Worm (Caenorhabditis elegans): ENCODE measurements around the gene K12H6.5.

Gene K12H6.5

ce11 chrII:2829482-2829881, 3.5 kb upstream of the K12H6.5 start:
- TF ChIP-seq W03F9.2 (tag; optimal IDR thresholded peaks at IDR 0.05) = no peak
- no peak for TF ChIP-seq him-1 (tag; optimal IDR thresholded peaks at IDR 0.05)
- TF ChIP-seq dao-5 (tag; optimal IDR thresholded peaks at IDR 0.05) = no peak

ce11 chrII:2827859-2828403, 2.0 kb upstream of the K12H6.5 start, which contains the start of gene K12H6.8:
K12H6.8 (plus strand) TSS chrII:2827896.
- TF ChIP-seq him-1 (tag; optimal IDR thresholded peaks at IDR 0.05) (no peak), W03F9.2 (tag; optimal IDR thresholded peaks at IDR 0.05) (no peak), dao-5 (tag; optimal IDR thresholded peaks at IDR 0.05) (no peak)

- no peak for TF ChIP-seq W03F9.2 (tag; optimal IDR thresholded peaks at IDR 0.05)
- no peak for TF ChIP-seq dao-5 (tag; optimal IDR thresholded peaks at IDR 0.05)
- TF ChIP-seq him-1 (tag; optimal IDR thresholded peaks at IDR 0.05) = no peak
Measured at ce11 chrII:2824169-2824568, 1.8 kb downstream of the K12H6.5 start, which contains the start of the genes K12H6.4 and K12H6.9. K12H6.4 (minus strand) TSS chrII:2824269. K12H6.9 (plus strand) TSS chrII:2824404.

DNA sequence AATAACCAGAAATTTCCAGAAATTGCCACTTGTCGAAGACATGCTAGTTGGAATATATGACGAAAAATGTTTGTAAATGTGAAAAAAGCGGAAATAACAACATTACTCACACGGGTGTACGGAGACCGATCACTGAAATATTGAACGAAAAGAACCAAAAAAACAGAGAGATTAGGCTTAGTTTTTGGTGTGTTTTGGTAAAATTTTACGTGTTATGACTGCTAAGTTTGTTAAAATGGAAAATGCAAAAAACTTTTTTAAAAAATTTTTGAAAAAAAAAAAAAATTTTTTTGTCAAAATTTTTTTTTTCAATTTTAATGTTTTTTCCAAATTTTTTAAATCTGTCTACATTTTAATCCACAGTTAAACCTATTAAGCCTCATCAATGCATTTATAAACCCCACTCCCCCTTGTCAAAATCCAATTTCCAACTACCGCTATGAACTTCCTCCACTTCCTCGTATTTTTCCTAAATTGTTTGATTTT, 3.5 kb downstream of the K12H6.5 start, which contains the start of the genes fut-4 and K12H6.10:
TSS of gene fut-4 (minus strand) at position 101 of the 486 bp plus-strand sequence.
TSS of gene K12H6.10 (plus strand) at position 436 of the 486 bp plus-strand sequence.
- TF ChIP-seq him-1 (tag; optimal IDR thresholded peaks at IDR 0.05) = no peak
- no peak for TF ChIP-seq W03F9.2 (tag; optimal IDR thresholded peaks at IDR 0.05)
- TF ChIP-seq dao-5 (tag; optimal IDR thresholded peaks at IDR 0.05) = no peak

DNA sequence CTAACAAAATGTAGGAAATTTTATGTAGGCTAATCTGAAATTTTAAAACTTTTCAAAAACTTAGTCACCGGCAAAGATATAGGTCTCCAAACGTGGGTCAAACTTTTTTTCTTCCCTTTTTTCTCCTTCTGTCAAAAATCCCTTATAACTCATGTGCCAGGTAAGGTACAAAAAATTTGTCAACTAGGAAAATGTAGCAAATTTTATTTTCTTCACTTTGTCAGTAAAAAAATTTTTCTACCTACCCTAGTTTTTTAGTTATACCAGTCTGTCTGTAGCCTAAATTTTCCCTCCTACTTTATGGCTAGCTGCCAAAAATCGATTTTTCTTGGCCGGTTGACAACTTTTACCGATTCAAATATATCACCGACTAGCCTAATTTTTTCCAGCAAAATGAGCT, 9.3 kb downstream of the K12H6.5 start, which contains the start of gene set-13:
TSS of gene set-13 (plus strand) at position 301 of the 400 bp plus-strand sequence.
- TF ChIP-seq W03F9.2 (tag; optimal IDR thresholded peaks at IDR 0.05) (no peak), him-1 (tag; optimal IDR thresholded peaks at IDR 0.05) (no peak), dao-5 (tag; optimal IDR thresholded peaks at IDR 0.05) (no peak)

DNA sequence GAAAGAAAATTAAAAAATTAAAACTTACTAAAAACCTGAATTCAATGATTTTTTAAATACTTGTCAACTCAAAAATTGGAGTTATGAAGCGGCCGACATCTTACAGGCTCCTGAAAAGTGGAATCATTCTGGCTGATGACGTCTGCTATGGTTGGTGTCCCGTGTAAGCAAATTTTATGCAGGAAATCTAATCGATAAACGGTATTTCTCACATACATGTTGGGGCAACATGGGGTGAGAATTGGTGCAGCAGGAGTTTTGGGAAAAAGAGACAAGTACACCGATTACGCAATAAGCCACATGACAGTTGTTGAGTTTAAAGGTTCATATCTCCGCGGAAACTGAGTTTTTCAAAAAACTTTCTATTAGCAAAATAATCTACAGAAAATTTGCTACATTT, 10.5 kb downstream of the K12H6.5 start, which contains the start of gene K12H6.2:
TSS of gene K12H6.2 (minus strand) at position 101 of the 400 bp plus-strand sequence.
- no peak for TF ChIP-seq him-1 (tag; optimal IDR thresholded peaks at IDR 0.05)
- no peak for TF ChIP-seq dao-5 (tag; optimal IDR thresholded peaks at IDR 0.05)
- TF ChIP-seq W03F9.2 (tag; optimal IDR thresholded peaks at IDR 0.05) = no peak

- TF ChIP-seq him-1 (tag; optimal IDR thresholded peaks at IDR 0.05) = no peak
- no peak for TF ChIP-seq W03F9.2 (tag; optimal IDR thresholded peaks at IDR 0.05)
- TF ChIP-seq dao-5 (tag; optimal IDR thresholded peaks at IDR 0.05) = no peak
Measured at ce11 chrII:2815017-2815416, 11.0 kb downstream of the K12H6.5 start.

ce11 chrII:2807674-2808206, 18.2 kb downstream of the K12H6.5 start, which contains the start of gene K12H6.12:
K12H6.12 (plus strand) TSS chrII:2808156.
- TF ChIP-seq W03F9.2 (tag; optimal IDR thresholded peaks at IDR 0.05) (no peak), dao-5 (tag; optimal IDR thresholded peaks at IDR 0.05) (no peak), him-1 (tag; optimal IDR thresholded peaks at IDR 0.05) (no peak)

ce11 chrII:2805566-2805965, 20.4 kb downstream of the K12H6.5 start:
- no peak for TF ChIP-seq dao-5 (tag; optimal IDR thresholded peaks at IDR 0.05)
- no peak for TF ChIP-seq him-1 (tag; optimal IDR thresholded peaks at IDR 0.05)
- no peak for TF ChIP-seq W03F9.2 (tag; optimal IDR thresholded peaks at IDR 0.05)

DNA sequence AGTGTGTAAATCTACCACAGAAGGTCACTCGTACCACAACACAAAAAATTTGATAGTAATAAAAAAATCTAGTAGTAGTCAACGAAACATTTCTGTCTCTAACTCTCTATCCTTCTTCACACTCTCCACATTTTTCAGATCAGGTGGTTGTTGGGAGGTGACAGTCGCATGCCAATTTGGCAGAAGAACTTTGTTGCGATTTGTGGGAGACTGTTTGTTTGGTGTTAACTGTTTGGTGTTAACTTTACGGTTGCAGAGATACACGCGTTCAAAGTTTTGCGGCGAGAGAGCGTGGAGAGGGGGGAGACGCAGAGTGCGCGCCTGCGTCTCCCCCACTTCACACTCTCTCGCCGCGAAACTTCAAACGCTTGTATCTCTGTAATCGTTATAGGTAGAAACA, 21.0 kb downstream of the K12H6.5 start:
- TF ChIP-seq him-1 (tag; optimal IDR thresholded peaks at IDR 0.05) (no peak), dao-5 (tag; optimal IDR thresholded peaks at IDR 0.05) (no peak), W03F9.2 (tag; optimal IDR thresholded peaks at IDR 0.05) (no peak)

DNA sequence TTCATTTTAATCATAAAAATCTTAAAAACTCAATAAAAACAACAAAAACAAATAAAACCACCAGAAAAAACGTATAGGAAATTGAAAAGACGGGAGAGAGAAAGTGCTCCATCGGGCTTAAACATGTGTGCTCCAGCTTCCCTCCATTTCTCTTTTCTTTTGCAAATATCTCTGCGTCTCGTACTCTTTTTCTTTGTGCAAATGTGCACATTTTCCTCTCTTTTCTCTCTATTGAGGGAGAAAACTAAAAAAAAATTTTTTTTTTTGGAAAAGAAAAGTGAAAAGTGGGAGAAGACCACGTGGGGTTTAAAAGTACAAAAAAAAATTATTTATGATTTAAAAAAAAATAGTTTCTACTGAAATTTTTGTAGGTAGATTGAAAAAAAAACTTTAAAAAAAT, 21.7 kb downstream of the K12H6.5 start:
- TF ChIP-seq him-1 (tag; optimal IDR thresholded peaks at IDR 0.05) = no peak
- no peak for TF ChIP-seq dao-5 (tag; optimal IDR thresholded peaks at IDR 0.05)
- no peak for TF ChIP-seq W03F9.2 (tag; optimal IDR thresholded peaks at IDR 0.05)

DNA sequence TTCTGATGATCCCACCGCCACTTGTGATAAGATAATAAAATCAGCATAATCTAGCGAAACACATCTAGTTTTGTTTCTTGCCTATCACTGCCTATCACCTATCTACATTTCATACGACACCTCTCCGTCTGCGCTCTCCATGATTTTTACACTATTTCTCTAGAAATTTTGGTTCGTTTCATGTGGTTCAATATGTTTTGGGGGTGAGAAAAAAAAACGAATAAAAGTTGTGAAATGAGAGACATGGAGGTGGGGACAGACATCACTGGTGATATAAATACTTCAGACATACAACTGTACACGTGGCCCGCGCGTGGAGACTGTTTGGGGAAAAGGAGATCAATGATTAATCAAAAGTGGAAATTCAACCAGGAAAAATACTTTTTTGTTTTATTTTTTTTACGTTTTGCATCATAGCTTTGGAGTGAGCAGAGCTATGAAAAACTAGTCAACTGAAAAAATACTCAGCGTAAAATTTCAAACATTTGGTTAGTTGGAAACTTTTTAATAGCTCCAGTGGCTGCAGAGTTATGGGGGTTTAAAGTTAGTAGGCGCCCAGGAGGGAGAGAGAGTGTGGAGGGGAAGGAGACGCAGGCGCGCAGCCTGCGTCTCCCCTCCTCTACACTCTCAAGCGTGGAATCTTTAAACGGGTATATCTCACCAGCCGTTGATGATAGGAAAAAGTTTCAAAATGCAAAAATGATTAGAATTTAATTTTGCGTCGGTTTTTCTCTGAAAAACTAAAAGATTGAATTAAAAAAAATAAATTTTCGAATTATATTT, 23.0 kb downstream of the K12H6.5 start:
- TF ChIP-seq him-1 (tag; optimal IDR thresholded peaks at IDR 0.05) (no peak), dao-5 (tag; optimal IDR thresholded peaks at IDR 0.05) (no peak), W03F9.2 (tag; optimal IDR thresholded peaks at IDR 0.05) (no peak)

DNA sequence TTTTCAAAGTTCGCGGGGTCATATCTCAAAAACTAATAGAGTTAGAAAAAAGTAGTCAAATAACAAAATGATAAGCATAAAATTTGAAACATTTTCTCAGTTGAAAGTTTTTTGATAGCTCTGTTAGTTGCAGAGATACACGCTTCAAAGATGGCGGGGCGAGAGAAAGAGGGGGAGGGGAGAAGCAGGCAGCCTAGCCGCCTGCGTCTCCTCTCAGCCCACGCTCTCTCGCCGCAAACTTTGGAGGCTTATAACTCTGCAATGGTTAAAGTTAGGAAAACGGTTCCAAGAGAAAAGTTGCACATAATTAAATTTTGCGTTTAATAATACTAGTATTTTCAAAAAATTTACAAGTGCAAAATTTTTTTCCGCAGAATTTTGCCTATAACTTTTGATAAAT, 24.2 kb downstream of the K12H6.5 start:
- no peak for TF ChIP-seq him-1 (tag; optimal IDR thresholded peaks at IDR 0.05)
- no peak for TF ChIP-seq W03F9.2 (tag; optimal IDR thresholded peaks at IDR 0.05)
- TF ChIP-seq dao-5 (tag; optimal IDR thresholded peaks at IDR 0.05) = no peak

Measured in whole organism, L4/young adult.